Worm (Caenorhabditis elegans): ENCODE data around the gene T08G5.3.

The T08G5.3 gene

DNA sequence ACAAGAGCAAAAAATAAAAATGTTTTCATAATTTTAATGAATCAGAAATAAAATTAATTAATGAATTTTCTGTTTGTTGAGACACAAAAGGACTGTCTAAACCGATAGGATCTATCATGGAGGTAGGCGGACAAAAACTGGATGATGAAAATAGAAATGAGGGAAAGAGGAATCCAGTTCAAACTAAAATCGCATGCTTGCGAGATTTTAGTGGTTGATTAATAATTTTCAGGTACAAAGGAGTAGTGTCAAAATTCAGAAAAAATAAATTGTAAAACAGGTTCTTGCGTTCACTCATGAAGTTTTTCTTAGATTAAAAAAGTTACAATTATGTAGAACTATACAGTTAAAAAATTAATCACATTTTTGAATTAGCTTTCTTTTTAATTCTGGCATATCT, at the start of gene T08G5.3:
T08G5.3 (minus strand) TSS at position 101 of the 400 bp plus-strand sequence.
- TF ChIP-seq rnt-1 (tag; optimal IDR thresholded peaks at IDR 0.05) = no peak
- TF ChIP-seq ceh-6 (GFP tag; optimal IDR thresholded peaks at IDR 0.05) = no peak
- no peak for TF ChIP-seq fax-1 (tag; optimal IDR thresholded peaks at IDR 0.05)
- TF ChIP-seq ceh-30 (tag; optimal IDR thresholded peaks at IDR 0.05) = no peak
- no peak for TF ChIP-seq fkh-10 (GFP tag; optimal IDR thresholded peaks at IDR 0.05)
- TF ChIP-seq ceh-9 (tag; optimal IDR thresholded peaks at IDR 0.05) = no peak
- TF ChIP-seq eyg-1 (tag; optimal IDR thresholded peaks at IDR 0.05) = no peak
- TF ChIP-seq madf-2 (tag; optimal IDR thresholded peaks at IDR 0.05) = no peak
- TF ChIP-seq hlh-13 (GFP tag; optimal IDR thresholded peaks at IDR 0.05) = no peak
- TF ChIP-seq odd-2 (tag; optimal IDR thresholded peaks at IDR 0.05) = no peak
- TF ChIP-seq nhr-232 (tag; optimal IDR thresholded peaks at IDR 0.05) = no peak
- no peak for TF ChIP-seq elt-2 (tag; optimal IDR thresholded peaks at IDR 0.05)
- no peak for TF ChIP-seq K09A11.1 (tag; optimal IDR thresholded peaks at IDR 0.05; ENCODE audit: insufficient read depth)
- TF ChIP-seq ceh-45 (GFP tag; IDR thresholded peaks at IDR 0.05) = no peak
- no peak for TF ChIP-seq T23F11.4 (GFP tag; optimal IDR thresholded peaks at IDR 0.05)
- TF ChIP-seq dve-1 (tag; optimal IDR thresholded peaks at IDR 0.05) = no peak

DNA sequence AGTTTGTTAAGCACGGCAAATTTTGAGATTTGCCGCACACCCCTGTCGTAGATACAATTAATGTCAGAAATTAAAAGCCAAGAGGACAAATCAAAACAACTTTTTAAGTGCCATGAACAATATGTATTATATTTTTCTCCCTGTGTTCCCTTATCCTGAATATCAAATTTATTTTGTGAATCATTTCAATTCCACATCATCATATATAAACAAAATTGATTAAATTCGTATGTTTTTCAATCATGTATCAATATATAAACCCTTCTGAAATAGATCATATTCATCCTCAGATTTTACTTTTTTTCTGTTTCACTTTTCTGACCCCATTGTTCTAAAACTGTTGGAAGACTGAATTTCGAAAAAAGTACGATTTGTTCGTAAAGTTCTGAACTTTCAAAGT, 46.9 kb upstream of the T08G5.3 start, which contains the start of gene D1086.11:
D1086.11 (plus strand) TSS at position 301 of the 400 bp plus-strand sequence.
- TF ChIP-seq fkh-6 (tag; optimal IDR thresholded peaks at IDR 0.05) (no peak), unc-3 (GFP tag; conservative IDR thresholded peaks at IDR 0.05) (no peak), unc-3 (tag; optimal IDR thresholded peaks at IDR 0.05) (no peak), C08G9.2 (tag; optimal IDR thresholded peaks at IDR 0.05) (no peak), unc-55 (GFP tag; optimal IDR thresholded peaks at IDR 0.05) (no peak), ceh-34 (tag; optimal IDR thresholded peaks at IDR 0.05) (no peak), madf-2 (tag; optimal IDR thresholded peaks at IDR 0.05) (no peak), hlh-30 (tag; optimal IDR thresholded peaks at IDR 0.05; ENCODE audit: insufficient read depth) (no peak), pha-2 (tag; optimal IDR thresholded peaks at IDR 0.05) (no peak)

DNA sequence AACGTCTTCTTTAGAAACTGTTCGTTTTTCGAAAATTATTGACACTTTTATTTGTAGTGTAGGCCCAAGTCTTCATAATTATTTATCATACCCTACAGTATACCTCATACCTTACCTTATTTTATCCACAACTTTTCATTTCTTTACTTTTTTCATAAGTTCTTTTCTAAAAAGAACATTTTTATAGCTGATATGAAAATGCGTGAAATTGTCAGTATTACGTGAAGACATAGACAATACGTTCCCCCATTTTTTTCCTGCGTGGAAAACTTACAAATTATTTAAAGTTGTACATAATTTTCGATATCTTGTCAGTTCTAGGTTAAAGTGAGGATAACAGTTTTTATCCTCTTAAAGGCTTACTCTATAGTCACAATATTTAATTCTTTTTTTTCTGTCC, 42.6 kb upstream of the T08G5.3 start:
- TF ChIP-seq pat-9 (tag; optimal IDR thresholded peaks at IDR 0.05) = no peak
- no peak for TF ChIP-seq ceh-6 (GFP tag; optimal IDR thresholded peaks at IDR 0.05)
- no peak for TF ChIP-seq K09A11.1 (tag; optimal IDR thresholded peaks at IDR 0.05; ENCODE audit: insufficient read depth)
- no peak for TF ChIP-seq ceh-14 (tag; optimal IDR thresholded peaks at IDR 0.05)
- no peak for TF ChIP-seq pqm-1 (tag; optimal IDR thresholded peaks at IDR 0.05)
- no peak for TF ChIP-seq unc-3 (GFP tag; conservative IDR thresholded peaks at IDR 0.05)
- no peak for TF ChIP-seq unc-3 (tag; optimal IDR thresholded peaks at IDR 0.05)
- TF ChIP-seq pros-1 (tag; optimal IDR thresholded peaks at IDR 0.05) = no peak
- no peak for TF ChIP-seq pax-1 (tag; optimal IDR thresholded peaks at IDR 0.05)
- no peak for TF ChIP-seq ceh-22 (tag; optimal IDR thresholded peaks at IDR 0.05)
- TF ChIP-seq K02D7.2 (tag; optimal IDR thresholded peaks at IDR 0.05) = no peak
- no peak for TF ChIP-seq ttx-3 (tag; optimal IDR thresholded peaks at IDR 0.05)
- no peak for TF ChIP-seq Y22D7AL.16 (tag; optimal IDR thresholded peaks at IDR 0.05)
- TF ChIP-seq unc-42 (tag; optimal IDR thresholded peaks at IDR 0.05) = no peak
- no peak for TF ChIP-seq hlh-8 (tag; optimal IDR thresholded peaks at IDR 0.05)

DNA sequence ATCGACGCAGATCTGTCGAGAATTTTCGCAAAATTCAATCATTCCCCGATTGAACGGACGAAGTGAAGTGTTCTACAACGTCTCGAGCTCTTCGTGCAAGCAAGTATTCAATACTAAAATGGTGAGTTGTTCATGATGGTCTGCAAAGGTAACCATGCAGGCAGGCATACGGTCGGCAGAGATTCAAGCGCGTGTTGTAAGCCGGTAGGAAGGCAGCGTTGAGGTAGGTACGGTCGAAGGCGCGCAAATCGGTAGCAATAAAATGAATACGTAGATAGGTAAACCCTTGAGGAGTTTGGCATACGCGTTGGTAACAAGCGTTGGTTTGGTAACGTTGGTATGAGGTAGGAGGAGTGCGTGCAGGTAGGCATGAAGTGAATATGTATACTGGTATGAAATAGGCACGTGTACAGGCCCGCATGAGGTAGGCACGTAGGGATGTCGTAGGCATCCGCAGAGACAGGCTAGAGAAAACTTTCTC, 40.6 kb upstream of the T08G5.3 start, which contains the start of gene D1086.17:
D1086.17 (plus strand) TSS at position 51 of the 481 bp plus-strand sequence.
- TF ChIP-seq K09A11.1 (tag; optimal IDR thresholded peaks at IDR 0.05; ENCODE audit: insufficient read depth) (no peak), hlh-6 (tag; optimal IDR thresholded peaks at IDR 0.05) (no peak), ceh-48 (tag; optimal IDR thresholded peaks at IDR 0.05) (no peak), nfya-1 (tag; optimal IDR thresholded peaks at IDR 0.05) (no peak), pqm-1 (tag; optimal IDR thresholded peaks at IDR 0.05) (no peak), sox-4 (tag; optimal IDR thresholded peaks at IDR 0.05) (no peak)
